Fruit fly (Drosophila melanogaster): Measurements from ENCODE around the gene CG34164.
A peak's percentile ranks its signal among the peaks of the same experiment; 100 is the strongest.

The CG34164 gene

dm6 chr2L:12006397-12007330 is 49.5 kb upstream of the CG34164 start (continued):
- TF ChIP-seq mirr (GFP tag; optimal IDR thresholded peaks at IDR 0.05) (peak; percentile 97), NC2β (GFP tag; optimal IDR thresholded peaks at IDR 0.05) (peak; percentile 13), dpn (GFP tag; optimal IDR thresholded peaks at IDR 0.05) (peak; percentile 71 to 92), Dbx (GFP tag; IDR thresholded peaks at IDR 0.05) (no peak), gsb-n (tag; optimal IDR thresholded peaks at IDR 0.05) (peak; percentile 95), lilli (GFP tag; optimal IDR thresholded peaks at IDR 0.05) (peak; percentile 83), CG17361 (GFP tag; IDR thresholded peaks at IDR 0.05) (no peak), crc (GFP tag; optimal IDR thresholded peaks at IDR 0.05) (peak; percentile 3), CG18262 (tag; optimal IDR thresholded peaks at IDR 0.05) (peak; percentile 99), CG16863 (GFP tag; optimal IDR thresholded peaks at IDR 0.05) (peak; percentile 71), NFAT (GFP tag; IDR thresholded peaks at IDR 0.05) (no peak), Fer1 (GFP tag; optimal IDR thresholded peaks at IDR 0.05) (peak; percentile 97), nerfin-1 (tag; optimal IDR thresholded peaks at IDR 0.05) (peak; percentile 92), cato (GFP tag; optimal IDR thresholded peaks at IDR 0.05; ENCODE audit: borderline replicate concordance) (peak; percentile 90), CG2712 (tag; optimal IDR thresholded peaks at IDR 0.05) (peak; percentile 98), CG12071 (GFP tag; optimal IDR thresholded peaks at IDR 0.05) (no peak), CG7357 (GFP tag; IDR thresholded peaks at IDR 0.05) (peak; percentile 85), CG34422 (GFP tag; IDR thresholded peaks at IDR 0.05) (no peak), CG33557 (GFP tag; optimal IDR thresholded peaks at IDR 0.05) (peak; percentile 95), Hmx (GFP tag; optimal IDR thresholded peaks at IDR 0.05) (no peak), CG15696 (tag; optimal IDR thresholded peaks at IDR 0.05) (peak; percentile 93), CG7556 (GFP tag; optimal IDR thresholded peaks at IDR 0.05) (peak; percentile 99), CG11504 (tag; optimal IDR thresholded peaks at IDR 0.05) (peak; percentile 96), hbn (GFP tag; IDR thresholded peaks at IDR 0.05; ENCODE audit: partially characterized antibody) (no peak), CG4617 (GFP tag; optimal IDR thresholded peaks at IDR 0.05; ENCODE audit: borderline replicate concordance) (peak; percentile 54), sd (tag; optimal IDR thresholded peaks at IDR 0.05) (peak; percentile 56), CG12219 (GFP tag; optimal IDR thresholded peaks at IDR 0.05) (peak; percentile 74), CG11560 (tag; IDR thresholded peaks at IDR 0.05) (no peak), crp (GFP tag; optimal IDR thresholded peaks at IDR 0.05) (peak in 1 of 2 experiments; percentile 58), kah (GFP tag; optimal IDR thresholded peaks at IDR 0.05) (peak; percentile 42), CG17568 (GFP tag; optimal IDR thresholded peaks at IDR 0.05) (peak; percentile 80), tin (GFP tag; optimal IDR thresholded peaks at IDR 0.05) (peak; percentile 87), chif (GFP tag; optimal IDR thresholded peaks at IDR 0.05) (peak; percentile 65 to 75), pb (GFP tag; optimal IDR thresholded peaks at IDR 0.05) (peak; percentile 26), Mes4 (GFP tag; optimal IDR thresholded peaks at IDR 0.05) (peak; percentile 65), z (GFP tag; IDR thresholded peaks at IDR 0.05) (no peak), CG43689 (GFP tag; IDR thresholded peaks at IDR 0.05) (no peak), so (GFP tag; IDR thresholded peaks at IDR 0.05) (no peak), CG17385 (GFP tag; optimal IDR thresholded peaks at IDR 0.05) (peak; percentile 93), NK7.1 (GFP tag; optimal IDR thresholded peaks at IDR 0.05) (peak; percentile 18), CG12236 (GFP tag; optimal IDR thresholded peaks at IDR 0.05) (no peak), pan (optimal IDR thresholded peaks at IDR 0.05) (peak in 1 of 2 experiments; percentile 79), pan (GFP tag; optimal IDR thresholded peaks at IDR 0.05 in 1 of 2, IDR thresholded peaks at IDR 0.05 in 1 of 2) (peak in 1 of 2 experiments; percentile 69), slou (GFP tag; optimal IDR thresholded peaks at IDR 0.05) (peak; percentile 89), CG2129 (GFP tag; IDR thresholded peaks at IDR 0.05; ENCODE audit: partially characterized antibody) (no peak), D19A (tag; optimal IDR thresholded peaks at IDR 0.05) (peak; percentile 100), bsh (GFP tag; optimal IDR thresholded peaks at IDR 0.05) (peak; percentile 80 to 94), CG9437 (GFP tag; optimal IDR thresholded peaks at IDR 0.05) (peak; percentile 95)
